Worm (Caenorhabditis elegans) whole organism, young adult: ENCODE measurements around the gene F47B8.10.
A peak's percentile ranks its signal among the peaks of the same experiment; 100 is the strongest.

Experiments used
- B0019.2 ChIP-seq: fragments of 200-800 bp; sonication (Bioruptor generic); conservative IDR thresholded peaks from 2 replicates; pipeline ENCODE4 v1.3.6; 2022; ENCODE audit warnings: missing genetic modification reagents, missing genetic modification characterization, missing compliant biosample characterization
- B0035.1 ChIP-seq: sonication (generic microtip); optimal IDR thresholded peaks from 2 replicates; lab custom pipeline; 2016; ENCODE audit warnings: missing genetic modification characterization, mild to moderate bottlenecking, missing compliant biosample characterization, missing genotype, missing genetic modification reagents
- C17E4.6 ChIP-seq: fragments of 200-800 bp; sonication (Bioruptor generic); IDR thresholded peaks from 2 replicates; pipeline ENCODE4 v1.3.6; 2022; ENCODE audit warnings: missing genetic modification reagents, missing genetic modification characterization, missing compliant biosample characterization
- F10E7.11 ChIP-seq: sonication (generic microtip); optimal IDR thresholded peaks from 2 replicates; lab custom pipeline; 2017; ENCODE audit warnings: mild to moderate bottlenecking, missing genetic modification characterization, moderate library complexity, missing compliant biosample characterization
- F22D6.2 ChIP-seq: sonication (generic microtip); optimal IDR thresholded peaks from 2 replicates; lab custom pipeline; 2016; ENCODE audit warnings: mild to moderate bottlenecking, missing genetic modification characterization, missing compliant biosample characterization
- F23B12.7 ChIP-seq: sonication (generic microtip); optimal IDR thresholded peaks from 2 replicates; lab custom pipeline; 2017; ENCODE audit warnings: missing genetic modification characterization, mild to moderate bottlenecking, missing compliant biosample characterization, antibody characterized with exemption, moderate library complexity; ENCODE audit not compliant: insufficient read depth
- F39B2.1 ChIP-seq: fragments of 200-800 bp; sonication (Bioruptor generic); IDR thresholded peaks from 2 replicates; pipeline ENCODE4 v1.3.6; 2022; ENCODE audit warnings: missing genetic modification reagents, missing genetic modification characterization, missing compliant biosample characterization
- F57C9.4 ChIP-seq: sonication (generic microtip); optimal IDR thresholded peaks from 2 replicates; lab custom pipeline; 2017; ENCODE audit warnings: mild to moderate bottlenecking, missing genetic modification characterization, missing compliant biosample characterization
- T07F8.4 ChIP-seq: sonication (generic microtip); optimal IDR thresholded peaks from 2 replicates; lab custom pipeline; 2016; ENCODE audit warnings: mild to moderate bottlenecking, missing genetic modification characterization, moderate library complexity, missing compliant biosample characterization
- T26A5.8 ChIP-seq: sonication (generic microtip); optimal IDR thresholded peaks from 2 replicates; lab custom pipeline; 2016; ENCODE audit warnings: missing genetic modification characterization, missing compliant biosample characterization
- Y53G8AR.9 ChIP-seq: fragments of 200-800 bp; sonication (Bioruptor generic); conservative IDR thresholded peaks from 2 replicates; pipeline ENCODE4 v1.3.6; 2022; ENCODE audit warnings: missing genetic modification reagents, missing genetic modification characterization, missing compliant biosample characterization
- Y56A3A.18 ChIP-seq: fragments of 200-800 bp; sonication (Bioruptor generic); IDR thresholded peaks from 2 replicates; pipeline ENCODE4 v1.3.6; 2022; ENCODE audit warnings: missing genetic modification reagents, missing genetic modification characterization, missing compliant biosample characterization
- Y95B8A.8 ChIP-seq: fragments of 200-800 bp; sonication (Bioruptor generic); IDR thresholded peaks from 2 replicates; pipeline ENCODE4 v1.3.6; 2022; ENCODE audit warnings: missing genetic modification reagents, missing genetic modification characterization, missing compliant biosample characterization
- akir-1 ChIP-seq: fragments of 200-800 bp; sonication (Bioruptor generic); optimal IDR thresholded peaks from 2 replicates; lab custom pipeline; 2018; ENCODE audit warnings: mild to moderate bottlenecking, missing genetic modification characterization, moderate library complexity, missing compliant biosample characterization
- ama-1 ChIP-seq, 3 experiments: fragments of 150-350 bp in 1 of 3; sonication (generic microtip) in 2 of 3; optimal IDR thresholded peaks; 2 replicates each; lab custom pipeline; 2014 to 2018; ENCODE audit warnings: missing biosample characterization in 2 of 3, missing genetic modification characterization in 2 of 3, missing genetic modification reagents in 2 of 3
- aptf-2 ChIP-seq: fragments of 200-800 bp; sonication (Bioruptor generic); conservative IDR thresholded peaks from 2 replicates; pipeline ENCODE4 v1.3.6; 2022; ENCODE audit warnings: missing genetic modification reagents, missing genetic modification characterization, missing compliant biosample characterization
- aptf-3 ChIP-seq: fragments of 200-800 bp; sonication (Bioruptor generic); IDR thresholded peaks from 2 replicates; pipeline ENCODE4 v1.3.6; 2022; ENCODE audit warnings: missing genetic modification characterization, missing compliant biosample characterization
- attf-3 ChIP-seq: fragments of 200-800 bp; sonication (Bioruptor generic); conservative IDR thresholded peaks from 2 replicates; pipeline ENCODE4 v1.3.6; 2022; ENCODE audit warnings: missing genetic modification reagents, missing genetic modification characterization, missing compliant biosample characterization
- attf-5 ChIP-seq: fragments of 200-800 bp; sonication (Bioruptor generic); optimal IDR thresholded peaks from 2 replicates; lab custom pipeline; 2018; ENCODE audit warnings: mild to moderate bottlenecking, missing genetic modification characterization, missing compliant biosample characterization
- bed-2 ChIP-seq: fragments of 200-800 bp; sonication (Bioruptor generic); IDR thresholded peaks from 2 replicates; pipeline ENCODE4 v1.3.6; 2022; ENCODE audit warnings: missing genetic modification reagents, missing genetic modification characterization, missing compliant biosample characterization
- ccch-3 ChIP-seq: fragments of 200-800 bp; sonication (Bioruptor generic); optimal IDR thresholded peaks from 2 replicates; lab custom pipeline; 2018; ENCODE audit warnings: mild to moderate bottlenecking, missing genetic modification characterization, missing compliant biosample characterization
- cebp-2 ChIP-seq: fragments of 200-800 bp; sonication (Bioruptor generic); IDR thresholded peaks from 2 replicates; pipeline ENCODE4 v1.3.6; 2022; ENCODE audit warnings: missing genetic modification characterization, missing compliant biosample characterization
- ceh-100 ChIP-seq: fragments of 200-800 bp; sonication (Bioruptor generic); IDR thresholded peaks from 2 replicates; pipeline ENCODE4 v1.3.6; 2022; ENCODE audit warnings: missing genetic modification reagents, missing genetic modification characterization, missing compliant biosample characterization
- ceh-40 ChIP-seq: fragments of 200-800 bp; sonication (Bioruptor generic); IDR thresholded peaks from 2 replicates; pipeline ENCODE4 v1.3.6; 2022; ENCODE audit warnings: missing genetic modification characterization, missing compliant biosample characterization
- ceh-91 ChIP-seq: fragments of 200-800 bp; sonication (Bioruptor generic); IDR thresholded peaks from 2 replicates; pipeline ENCODE4 v1.3.6; 2022; ENCODE audit warnings: missing genetic modification reagents, missing genetic modification characterization, missing compliant biosample characterization
- dox-1 ChIP-seq: fragments of 200-800 bp; sonication (Bioruptor generic); IDR thresholded peaks from 2 replicates; pipeline ENCODE4 v1.3.6; 2022; ENCODE audit warnings: missing genetic modification reagents, missing genetic modification characterization, missing compliant biosample characterization
- dpff-1 ChIP-seq: sonication (generic microtip); optimal IDR thresholded peaks from 2 replicates; lab custom pipeline; 2017; ENCODE audit warnings: mild to moderate bottlenecking, missing genetic modification characterization, missing compliant biosample characterization
- dpl-1 ChIP-seq: fragments of 150-350 bp; optimal IDR thresholded peaks from 2 replicates; lab custom pipeline; 2014; ENCODE audit warnings: missing biosample characterization, missing genetic modification reagents, missing genetic modification characterization
- egl-44 ChIP-seq: fragments of 200-800 bp; sonication (Bioruptor generic); IDR thresholded peaks from 2 replicates; pipeline ENCODE4 v1.3.6; 2022; ENCODE audit warnings: missing genetic modification reagents, missing genetic modification characterization, missing compliant biosample characterization
- ets-4 ChIP-seq: fragments of 200-800 bp; sonication (Bioruptor generic); optimal IDR thresholded peaks from 2 replicates; lab custom pipeline; 2018; ENCODE audit warnings: mild to moderate bottlenecking, missing genetic modification characterization, missing compliant biosample characterization
- fkh-3 ChIP-seq: sonication (generic microtip); optimal IDR thresholded peaks from 2 replicates; lab custom pipeline; 2016; ENCODE audit warnings: mild to moderate bottlenecking, missing genetic modification characterization, missing compliant biosample characterization
- hlh-26 ChIP-seq: fragments of 200-800 bp; sonication (Bioruptor generic); conservative IDR thresholded peaks from 2 replicates; pipeline ENCODE4 v1.3.6; 2022; ENCODE audit warnings: missing genetic modification reagents, missing genetic modification characterization, missing compliant biosample characterization
- hsf-1 ChIP-seq: fragments of 200-800 bp; sonication (Bioruptor generic); IDR thresholded peaks from 2 replicates; pipeline ENCODE4 v1.3.6; 2022; ENCODE audit warnings: missing genetic modification reagents, missing genetic modification characterization, missing compliant biosample characterization
- lag-1 ChIP-seq: fragments of 200-800 bp; sonication (Bioruptor generic); IDR thresholded peaks from 2 replicates; pipeline ENCODE4 v1.3.6; 2022; ENCODE audit warnings: missing genetic modification reagents, missing genetic modification characterization, missing compliant biosample characterization
- lsl-1 ChIP-seq: fragments of 200-800 bp; sonication (Bioruptor generic); optimal IDR thresholded peaks from 2 replicates; lab custom pipeline; 2018; ENCODE audit warnings: mild to moderate bottlenecking, missing genetic modification characterization, moderate library complexity, missing compliant biosample characterization
- lsy-27 ChIP-seq: sonication (generic microtip); optimal IDR thresholded peaks from 2 replicates; lab custom pipeline; 2017; ENCODE audit warnings: missing genetic modification characterization, mild to moderate bottlenecking, missing compliant biosample characterization, antibody characterized with exemption, missing genotype, borderline replicate concordance; ENCODE audit not compliant: insufficient read depth
- madf-10 ChIP-seq: sonication (generic microtip); optimal IDR thresholded peaks from 2 replicates; lab custom pipeline; 2016; ENCODE audit warnings: mild to moderate bottlenecking, missing genetic modification characterization, missing compliant biosample characterization
- madf-8 ChIP-seq: fragments of 200-800 bp; sonication (Bioruptor generic); conservative IDR thresholded peaks from 2 replicates; pipeline ENCODE4 v1.3.6; 2022; ENCODE audit warnings: missing genetic modification reagents, missing genetic modification characterization, missing compliant biosample characterization
- mes-4 ChIP-seq: sonication (generic microtip); optimal IDR thresholded peaks from 2 replicates; lab custom pipeline; 2016; ENCODE audit warnings: missing genotype, missing genetic modification characterization, missing compliant biosample characterization
- nfyb-1 ChIP-seq: fragments of 200-800 bp; sonication (Bioruptor generic); IDR thresholded peaks from 2 replicates; pipeline ENCODE4 v1.3.6; 2022; ENCODE audit warnings: missing genetic modification reagents, missing genetic modification characterization, missing compliant biosample characterization
- nhr-120 ChIP-seq: fragments of 200-800 bp; sonication (Bioruptor generic); IDR thresholded peaks from 2 replicates; pipeline ENCODE4 v1.3.6; 2022; ENCODE audit warnings: missing genetic modification characterization, missing compliant biosample characterization
- nhr-179 ChIP-seq: sonication (generic microtip); optimal IDR thresholded peaks from 2 replicates; lab custom pipeline; 2016; ENCODE audit warnings: mild to moderate bottlenecking, missing genetic modification characterization, missing compliant biosample characterization
- pbrm-1 ChIP-seq: fragments of 200-800 bp; sonication (Bioruptor generic); IDR thresholded peaks from 2 replicates; pipeline ENCODE4 v1.3.6; 2022; ENCODE audit warnings: missing genetic modification reagents, missing genetic modification characterization, missing compliant biosample characterization
- rcor-1 ChIP-seq: fragments of 200-800 bp; sonication (Bioruptor generic); IDR thresholded peaks from 2 replicates; pipeline ENCODE4 v1.3.6; 2022; ENCODE audit warnings: missing genetic modification reagents, missing genetic modification characterization, missing compliant biosample characterization
- tbx-9 ChIP-seq: sonication (generic microtip); optimal IDR thresholded peaks from 2 replicates; lab custom pipeline; 2016; ENCODE audit warnings: borderline replicate concordance, missing genetic modification characterization, inconsistent platforms, missing compliant biosample characterization
- unc-130 ChIP-seq: sonication (generic microtip); optimal IDR thresholded peaks from 2 replicates; lab custom pipeline; 2016; ENCODE audit warnings: missing genetic modification reagents, missing genetic modification characterization, missing compliant biosample characterization
- zim-3 ChIP-seq: sonication (generic microtip); optimal IDR thresholded peaks from 2 replicates; lab custom pipeline; 2017; ENCODE audit warnings: mild to moderate bottlenecking, missing genetic modification characterization, moderate library complexity, missing compliant biosample characterization
- ztf-25 ChIP-seq: fragments of 200-800 bp; sonication (Bioruptor generic); IDR thresholded peaks from 2 replicates; pipeline ENCODE4 v1.3.6; 2022; ENCODE audit warnings: missing genetic modification reagents, missing genetic modification characterization, missing compliant biosample characterization
- ztf-6 ChIP-seq: fragments of 200-800 bp; sonication (Bioruptor generic); IDR thresholded peaks from 2 replicates; pipeline ENCODE4 v1.3.6; 2022; ENCODE audit warnings: missing genetic modification reagents, missing genetic modification characterization, missing compliant biosample characterization

The F47B8.10 gene

DNA sequence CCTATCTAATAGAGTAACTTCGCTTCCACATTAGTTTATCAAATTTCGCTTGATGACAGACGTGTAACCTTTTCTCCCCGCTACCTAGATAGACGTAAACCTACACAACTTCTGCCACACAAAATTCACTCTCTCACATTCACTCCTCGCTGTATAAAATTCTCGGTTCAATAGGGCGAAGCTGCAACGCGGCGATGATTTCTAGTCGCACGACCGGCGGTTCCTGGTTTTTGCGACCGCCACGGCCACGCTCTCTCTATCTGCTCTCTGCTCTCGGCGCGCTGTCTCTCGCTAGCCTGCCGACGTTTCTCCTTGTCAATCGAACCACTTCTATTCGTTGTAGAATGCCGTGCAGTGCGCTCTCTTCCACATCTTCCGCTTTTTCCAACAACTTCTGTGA lies 9.2 kb downstream of the F47B8.10 start:
- TF ChIP-seq aptf-2 (GFP tag; lab: Robert Waterston, UW) (0 out of 2 replicates have a peak, but pooled peaks have one; percentile 16), dpl-1 (GFP tag; lab: Kevin White, UChicago) (peak; percentile 1), T07F8.4 (tag; lab: Kevin White, UChicago) (no peak), ceh-91 (GFP tag; lab: Robert Waterston, UW) (no peak), aptf-3 (GFP tag; lab: Robert Waterston, UW) (no peak), bed-2 (0 out of 2 replicates have a peak, but pooled peaks have one; percentile 17), cebp-2 (no peak), nhr-120 (no peak), madf-8 (GFP tag; lab: Robert Waterston, UW) (no peak), unc-130 (GFP tag; lab: Kevin White, UChicago) (no peak), hlh-26 (GFP tag; lab: Robert Waterston, UW) (no peak), dox-1 (peak; percentile 90), nfyb-1 (GFP tag; lab: Robert Waterston, UW) (peak; percentile 89), F39B2.1 (GFP tag; lab: Robert Waterston, UW) (no peak), B0035.1 (tag; lab: Kevin White, UChicago) (peak; percentile 39), B0019.2 (no peak), ztf-25 (GFP tag; lab: Robert Waterston, UW) (no peak), ets-4 (GFP tag; lab: Kevin White, UChicago) (peak; percentile 84), akir-1 (GFP tag; lab: Kevin White, UChicago) (peak; percentile 18), egl-44 (GFP tag; lab: Robert Waterston, UW) (peak; percentile 65), F22D6.2 (tag; lab: Kevin White, UChicago) (no peak), F57C9.4 (tag; lab: Kevin White, UChicago) (no peak), attf-5 (GFP tag; lab: Kevin White, UChicago) (peak; percentile 95), dpff-1 (tag; lab: Kevin White, UChicago) (no peak), attf-3 (0 out of 2 replicates have a peak, but pooled peaks have one; percentile 32), lag-1 (GFP tag; lab: Robert Waterston, UW) (no peak), ceh-40 (GFP tag; lab: Robert Waterston, UW) (0 out of 2 replicates have a peak, but pooled peaks have one; percentile 23), Y95B8A.8 (GFP tag; lab: Robert Waterston, UW) (no peak), tbx-9 (tag; lab: Kevin White, UChicago) (no peak), Y56A3A.18 (GFP tag; lab: Robert Waterston, UW) (no peak), madf-10 (tag; lab: Kevin White, UChicago) (peak; percentile 98), F10E7.11 (tag; lab: Kevin White, UChicago) (no peak), Y53G8AR.9 (GFP tag; lab: Robert Waterston, UW) (peak; percentile 55), ama-1 (optimal IDR thresholded peaks at IDR 0.05; lab: Kevin White, UChicago) (no peak), ama-1 (GFP tag; optimal IDR thresholded peaks at IDR 0.05; lab: Kevin White, UChicago) (peak in 1 of 2 experiments; percentile 23), nhr-179 (tag; lab: Kevin White, UChicago) (no peak), F23B12.7 (tag; lab: Kevin White, UChicago) (no peak), lsl-1 (no peak), rcor-1 (GFP tag; lab: Robert Waterston, UW) (peak; percentile 51; the same call in 1 of the 2 replicates), hsf-1 (GFP tag; lab: Robert Waterston, UW) (no peak), ztf-6 (GFP tag; lab: Robert Waterston, UW) (no peak; the same call in 1 of the 2 replicates), C17E4.6 (GFP tag; lab: Robert Waterston, UW) (0 out of 2 replicates have a peak, but pooled peaks have one; percentile 41), fkh-3 (tag; lab: Kevin White, UChicago) (no peak), lsy-27 (tag; lab: Kevin White, UChicago) (no peak), pbrm-1 (GFP tag; lab: Robert Waterston, UW) (peak; percentile 68; the same call in 1 of the 2 replicates), zim-3 (tag; lab: Kevin White, UChicago) (no peak), ceh-100 (GFP tag; lab: Robert Waterston, UW) (peak; percentile 70), T26A5.8 (tag; lab: Kevin White, UChicago) (no peak), ccch-3 (no peak), mes-4 (no peak)
